Worm (Caenorhabditis elegans) whole organism, L4 larva: ENCODE data around the gene sru-7.

ENCODE experiments used
- aly-2 ChIP-seq: sonication (generic microtip); optimal IDR thresholded peaks from 2 replicates; lab custom pipeline; 2018; ENCODE audit warnings: missing biosample characterization, missing genetic modification characterization
- ama-1 ChIP-seq: fragments of 150-350 bp; optimal IDR thresholded peaks from 2 replicates; lab custom pipeline; 2014; ENCODE audit warnings: inconsistent platforms, mixed read lengths
- dmd-9 ChIP-seq: fragments of 200-800 bp; sonication (Bioruptor generic); IDR thresholded peaks from 2 replicates; pipeline ENCODE4 v1.3.6; 2022; ENCODE audit warnings: missing genetic modification reagents, missing genetic modification characterization, missing compliant biosample characterization
- fkh-10 ChIP-seq: fragments of 150-350 bp; optimal IDR thresholded peaks from 2 replicates; lab custom pipeline; 2014; ENCODE audit warnings: missing biosample characterization, missing genetic modification reagents, missing genetic modification characterization
- fos-1 ChIP-seq: fragments of 150-350 bp; optimal IDR thresholded peaks from 2 replicates; lab custom pipeline; 2014; ENCODE audit warnings: missing biosample characterization, missing genetic modification characterization
- hif-1 ChIP-seq, 2 experiments: sonication (generic microtip); optimal IDR thresholded peaks; 2 replicates each; lab custom pipeline; 2016 to 2017; ENCODE audit warnings: missing compliant biosample characterization in 2 of 2, missing genetic modification characterization in 2 of 2, missing genetic modification reagents in 2 of 2, missing genotype in 2 of 2, mild to moderate bottlenecking in 1 of 2
- lir-3 ChIP-seq: sonication (generic microtip); optimal IDR thresholded peaks from 2 replicates; lab custom pipeline; 2016; ENCODE audit warnings: mild to moderate bottlenecking, missing genetic modification characterization, missing compliant biosample characterization
- lsy-2 ChIP-seq, 2 experiments: fragments of 150-350 bp in 1 of 2; sonication (generic microtip) in 1 of 2; optimal IDR thresholded peaks; 2 replicates each; lab custom pipeline; 2014 to 2017; ENCODE audit warnings: missing biosample characterization in 2 of 2, missing genetic modification characterization in 2 of 2
- mdl-1 ChIP-seq, 2 experiments: fragments of 150-350 bp in 1 of 2; sonication (generic microtip) in 1 of 2; optimal IDR thresholded peaks; 2 replicates each; lab custom pipeline; 2014 to 2017; ENCODE audit warnings: missing biosample characterization in 2 of 2, missing genetic modification characterization in 2 of 2
- nhr-111 ChIP-seq: fragments of 200-800 bp; sonication (Bioruptor generic); optimal IDR thresholded peaks from 2 replicates; lab custom pipeline; 2018; ENCODE audit warnings: mild to moderate bottlenecking, missing genetic modification characterization, missing compliant biosample characterization
- nhr-77 ChIP-seq: fragments of 150-350 bp; optimal IDR thresholded peaks from 2 replicates; lab custom pipeline; 2014; ENCODE audit warnings: missing biosample characterization, missing genetic modification characterization
- unc-39 ChIP-seq: sonication (generic microtip); optimal IDR thresholded peaks from 2 replicates; lab custom pipeline; 2017; ENCODE audit warnings: missing biosample characterization, missing genetic modification characterization
- unc-62 ChIP-seq, 3 experiments: fragments of 150-350 bp in 1 of 3; sonication (generic microtip); optimal IDR thresholded peaks in 2 of 3; peaks in 1 of 3; 1 replicate in 1 of 3; 2 replicates in 2 of 3; lab custom pipeline; 2014 to 2017; ENCODE audit warnings: missing biosample characterization in 3 of 3, missing genetic modification characterization in 3 of 3, missing genetic modification reagents in 3 of 3, missing genotype in 1 of 3
- zag-1 ChIP-seq: fragments of 150-350 bp; optimal IDR thresholded peaks from 2 replicates; lab custom pipeline; 2014; ENCODE audit warnings: missing biosample characterization, missing genetic modification characterization

DNA sequence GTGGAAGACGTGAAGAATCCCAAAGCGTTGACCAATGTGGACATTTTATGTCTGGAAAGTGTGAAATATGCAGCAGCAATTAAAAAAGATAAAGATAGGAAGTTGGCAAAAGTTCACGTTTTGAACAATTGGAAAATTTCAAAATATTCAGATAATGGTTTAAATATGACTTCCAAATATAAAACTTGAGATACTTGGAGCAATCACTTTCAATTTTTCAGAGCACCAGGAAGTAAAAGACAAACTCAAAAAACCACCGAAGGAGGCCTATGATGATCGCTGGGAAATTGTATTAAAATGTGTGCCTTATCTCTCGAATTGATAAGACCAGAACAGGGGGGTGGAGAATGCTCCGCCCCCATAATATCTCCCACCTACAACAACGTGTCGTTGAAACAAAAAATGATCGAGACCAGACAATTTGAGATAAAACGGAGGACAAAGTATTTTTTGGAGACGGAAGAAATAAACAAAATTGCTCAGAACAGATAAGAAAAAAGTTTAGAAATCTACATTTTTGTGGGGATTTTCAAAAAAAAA, 40.6 kb upstream of the sru-7 start, which contains the start of gene eppl-1:
- TF ChIP-seq nhr-111 = no peak
- no peak for TF ChIP-seq lir-3 (tag; lab: Kevin White, UChicago)
- no peak for TF ChIP-seq mdl-1 (tag; optimal IDR thresholded peaks at IDR 0.05; lab: Kevin White, UChicago)
- no peak for TF ChIP-seq hif-1 (tag; optimal IDR thresholded peaks at IDR 0.05; lab: Kevin White, UChicago)
- TF ChIP-seq ama-1 (lab: Kevin White, UChicago) = no peak
- no peak for TF ChIP-seq aly-2 (tag; lab: Kevin White, UChicago)
- no peak for TF ChIP-seq nhr-77 (tag; lab: Kevin White, UChicago)
- no peak for TF ChIP-seq fkh-10 (GFP tag; lab: Kevin White, UChicago)
- no peak for TF ChIP-seq unc-62 (GFP tag; optimal IDR thresholded peaks at IDR 0.05 in 1 of 2; lab: Kevin White, UChicago)
- TF ChIP-seq unc-62 (tag; optimal IDR thresholded peaks at IDR 0.05; lab: Kevin White, UChicago) = no peak
- TF ChIP-seq unc-39 (tag; lab: Kevin White, UChicago) = no peak
- TF ChIP-seq dmd-9 (GFP tag; lab: Robert Waterston, UW) = no peak
- no peak for TF ChIP-seq lsy-2 (tag; optimal IDR thresholded peaks at IDR 0.05; lab: Kevin White, UChicago)
- TF ChIP-seq fos-1 (tag; lab: Kevin White, UChicago) = no peak
- no peak for TF ChIP-seq zag-1 (tag; lab: Kevin White, UChicago)
